Fruit fly (Drosophila melanogaster): ENCODE results near the gene FoxP.

The FoxP gene

DNA sequence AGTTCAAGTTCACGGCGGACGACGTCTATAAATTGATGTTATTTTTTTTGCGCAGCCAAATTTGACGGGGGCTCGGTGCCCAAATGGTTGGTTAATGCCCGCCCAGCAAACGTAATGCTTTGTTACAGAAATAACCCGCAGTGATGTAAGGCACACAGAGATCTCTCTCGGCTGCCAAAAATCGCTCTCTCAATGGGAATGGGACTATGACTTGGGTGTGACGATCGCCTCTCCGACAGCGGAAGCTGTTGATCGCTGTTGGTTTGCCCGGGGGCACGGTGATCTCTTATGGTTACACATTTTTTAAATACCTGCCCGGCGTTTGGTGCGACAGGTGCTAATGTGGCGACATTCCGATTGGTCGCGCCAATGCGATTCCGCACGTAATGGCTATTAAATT, 39.5 kb upstream of the FoxP start:
- TF ChIP-seq CG12768 (GFP tag; optimal IDR thresholded peaks at IDR 0.05) (no peak), Clk (GFP tag; optimal IDR thresholded peaks at IDR 0.05) (no peak), toe (GFP tag; optimal IDR thresholded peaks at IDR 0.05) (no peak), CG14711 (tag; optimal IDR thresholded peaks at IDR 0.05) (no peak), Mnt (GFP tag; optimal IDR thresholded peaks at IDR 0.05) (no peak), CG7101 (tag; optimal IDR thresholded peaks at IDR 0.05) (no peak), kay (GFP tag; ENCODE audit: borderline replicate concordance) (no peak), CG1620 (GFP tag; optimal IDR thresholded peaks at IDR 0.05) (no peak), cic (GFP tag; optimal IDR thresholded peaks at IDR 0.05) (no peak), cnc (optimal IDR thresholded peaks at IDR 0.05) (no peak), ovo (GFP tag; optimal IDR thresholded peaks at IDR 0.05) (no peak), pad (GFP tag; optimal IDR thresholded peaks at IDR 0.05) (no peak), CG33017 (tag; optimal IDR thresholded peaks at IDR 0.05) (no peak), Crg-1 (GFP tag; optimal IDR thresholded peaks at IDR 0.05) (no peak), tj (GFP tag; optimal IDR thresholded peaks at IDR 0.05) (no peak)

DNA sequence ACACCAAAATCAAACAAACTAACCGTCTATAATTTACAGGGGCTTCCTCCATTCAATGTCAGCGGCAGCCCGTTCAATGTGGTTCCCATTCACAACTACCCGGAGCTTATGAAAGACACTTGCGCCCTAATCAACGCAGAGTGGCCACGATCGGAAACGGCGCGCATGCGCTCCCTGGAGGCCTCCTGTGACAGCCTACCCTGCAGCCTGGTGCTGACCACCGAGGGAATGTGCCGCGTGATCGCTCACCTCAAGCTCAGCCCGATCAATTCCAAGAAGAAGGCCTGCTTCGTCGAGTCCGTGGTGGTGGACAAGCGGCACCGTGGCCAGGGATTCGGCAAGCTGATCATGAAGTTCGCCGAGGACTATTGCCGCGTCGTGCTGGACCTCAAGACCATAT, 38.2 kb upstream of the FoxP start, which contains the start of gene MED6:
Gene MED6 (minus strand): TSS at position 101 of the 400 bp plus-strand sequence.
- TF ChIP-seq Clk (GFP tag; optimal IDR thresholded peaks at IDR 0.05) (no peak), CG5204 (GFP tag; optimal IDR thresholded peaks at IDR 0.05) (no peak), CG7101 (tag; optimal IDR thresholded peaks at IDR 0.05) (no peak), cnc (optimal IDR thresholded peaks at IDR 0.05) (no peak), CG11617 (GFP tag; optimal IDR thresholded peaks at IDR 0.05) (no peak), Crg-1 (GFP tag; optimal IDR thresholded peaks at IDR 0.05) (no peak), CG14711 (tag; optimal IDR thresholded peaks at IDR 0.05) (no peak), tj (GFP tag; optimal IDR thresholded peaks at IDR 0.05) (no peak), bab1 (GFP tag; optimal IDR thresholded peaks at IDR 0.05) (no peak), Hr96 (GFP tag; optimal IDR thresholded peaks at IDR 0.05) (no peak), CG7045 (GFP tag; optimal IDR thresholded peaks at IDR 0.05) (no peak), Mnt (GFP tag; optimal IDR thresholded peaks at IDR 0.05) (no peak), kay (GFP tag; ENCODE audit: borderline replicate concordance) (no peak), CG12768 (GFP tag; optimal IDR thresholded peaks at IDR 0.05) (no peak), ovo (GFP tag; optimal IDR thresholded peaks at IDR 0.05) (no peak), cic (GFP tag; optimal IDR thresholded peaks at IDR 0.05) (no peak), pad (GFP tag; optimal IDR thresholded peaks at IDR 0.05) (no peak), toe (GFP tag; optimal IDR thresholded peaks at IDR 0.05) (no peak), CG1620 (GFP tag; optimal IDR thresholded peaks at IDR 0.05) (no peak), CG33017 (tag; optimal IDR thresholded peaks at IDR 0.05) (no peak)

- peak; percentile 88 for TF ChIP-seq cic (GFP tag; optimal IDR thresholded peaks at IDR 0.05)
- no peak for TF ChIP-seq kay (GFP tag; ENCODE audit: borderline replicate concordance)
- peak; percentile 21 for TF ChIP-seq tj (GFP tag; optimal IDR thresholded peaks at IDR 0.05)
- TF ChIP-seq ovo (GFP tag; optimal IDR thresholded peaks at IDR 0.05) = peak; percentile 64
- peak; percentile 57 for TF ChIP-seq CG11617 (GFP tag; optimal IDR thresholded peaks at IDR 0.05)
- peak; percentile 38 for TF ChIP-seq Hr96 (GFP tag; optimal IDR thresholded peaks at IDR 0.05)
- TF ChIP-seq CG5204 (GFP tag; optimal IDR thresholded peaks at IDR 0.05) = no peak
- TF ChIP-seq CG7045 (GFP tag; optimal IDR thresholded peaks at IDR 0.05) = peak; percentile 65
- peak; percentile 80 for TF ChIP-seq pad (GFP tag; optimal IDR thresholded peaks at IDR 0.05)
- peak; percentile 92 for TF ChIP-seq Mnt (GFP tag; optimal IDR thresholded peaks at IDR 0.05)
- TF ChIP-seq CG33017 (tag; optimal IDR thresholded peaks at IDR 0.05) = peak; percentile 69
- TF ChIP-seq CG14711 (tag; optimal IDR thresholded peaks at IDR 0.05) = peak; percentile 55
- peak; percentile 82 for TF ChIP-seq CG7101 (tag; optimal IDR thresholded peaks at IDR 0.05)
- TF ChIP-seq Clk (GFP tag; optimal IDR thresholded peaks at IDR 0.05) = peak; percentile 67
- no peak for TF ChIP-seq cnc (optimal IDR thresholded peaks at IDR 0.05)
- TF ChIP-seq bab1 (GFP tag; optimal IDR thresholded peaks at IDR 0.05) = peak; percentile 56
- peak; percentile 96 for TF ChIP-seq Crg-1 (GFP tag; optimal IDR thresholded peaks at IDR 0.05)
- TF ChIP-seq CG12768 (GFP tag; optimal IDR thresholded peaks at IDR 0.05) = peak; percentile 82
- TF ChIP-seq CG1620 (GFP tag; optimal IDR thresholded peaks at IDR 0.05) = peak; percentile 95
- peak; percentile 63 for TF ChIP-seq toe (GFP tag; optimal IDR thresholded peaks at IDR 0.05)
These were observed 37.2 kb upstream of the FoxP start, which contains the start of gene Naa80 for dm6 chr3R:9767620-9768592. Gene Naa80, plus strand, starts transcription at chr3R:9767834.

- TF ChIP-seq CG11617 (GFP tag; optimal IDR thresholded peaks at IDR 0.05) (peak; percentile 1), tj (GFP tag; optimal IDR thresholded peaks at IDR 0.05) (peak; percentile 0), CG7101 (tag; optimal IDR thresholded peaks at IDR 0.05) (no peak), Mnt (GFP tag; optimal IDR thresholded peaks at IDR 0.05) (peak; percentile 25), bab1 (GFP tag; optimal IDR thresholded peaks at IDR 0.05) (peak; percentile 9), pad (GFP tag; optimal IDR thresholded peaks at IDR 0.05) (peak; percentile 51), cnc (optimal IDR thresholded peaks at IDR 0.05) (no peak)
These were observed 32.6 kb upstream of the FoxP start, which contains the start of the genes Snap24 and CG8478 for dm6 chr3R:9762955-9763931. Gene Snap24, minus strand, starts transcription at chr3R:9763150. Gene CG8478, plus strand, starts transcription at chr3R:9763650.
